Fruit fly (Drosophila melanogaster) whole organism, embryonic: ENCODE measurements around the gene Dpp10.

Experiments
- Adf1 ChIP-seq: fragments of 200-800 bp; sonication (Bioruptor generic); IDR thresholded peaks from 2 replicates; pipeline ENCODE4 v1.3.6; 2022; ENCODE audit warnings: missing biosample characterization, missing genetic modification characterization
- Bgb ChIP-seq: fragments of 200-800 bp; sonication (Bioruptor generic); IDR thresholded peaks from 2 replicates; pipeline ENCODE4 v1.3.6; 2022; ENCODE audit warnings: missing biosample characterization, missing genetic modification characterization; ENCODE audit not compliant: partially characterized antibody
- CG11085 ChIP-seq: fragments of 200-800 bp; sonication (Bioruptor generic); IDR thresholded peaks from 2 replicates; pipeline ENCODE4 v1.3.6; 2022; ENCODE audit warnings: missing biosample characterization, missing genetic modification characterization
- CG11247 ChIP-seq: fragments of 200-800 bp; sonication (Bioruptor generic); IDR thresholded peaks from 2 replicates; pipeline ENCODE4 v1.3.6; 2022; ENCODE audit warnings: missing biosample characterization, missing genetic modification characterization
- CG11504 ChIP-seq: fragments of 200-800 bp; sonication (Bioruptor generic); optimal IDR thresholded peaks from 3 replicates; lab custom pipeline; 2019; ENCODE audit warnings: missing biosample characterization, mild to moderate bottlenecking, missing genetic modification characterization, moderate library complexity
- CG12071 ChIP-seq: fragments of 200-800 bp; sonication (Bioruptor generic); optimal IDR thresholded peaks from 3 replicates; lab custom pipeline; 2018; ENCODE audit warnings: missing biosample characterization, mild to moderate bottlenecking, missing genetic modification characterization
- CG13287 ChIP-seq: fragments of 200-800 bp; sonication (Bioruptor generic); IDR thresholded peaks from 2 replicates; pipeline ENCODE4 v1.3.6; 2022; ENCODE audit warnings: missing biosample characterization, missing genetic modification characterization; ENCODE audit not compliant: partially characterized antibody
- CG13424 ChIP-seq: fragments of 200-800 bp; sonication (Bioruptor generic); optimal IDR thresholded peaks from 2 replicates; lab custom pipeline; 2019; ENCODE audit warnings: missing biosample characterization, mild to moderate bottlenecking, missing genetic modification characterization, moderate library complexity
- CG17359 ChIP-seq: fragments of 200-800 bp; sonication (Bioruptor generic); optimal IDR thresholded peaks from 3 replicates; lab custom pipeline; 2018; ENCODE audit warnings: missing biosample characterization, mild to moderate bottlenecking, missing genetic modification characterization, moderate library complexity
- CG17568 ChIP-seq: fragments of 200-800 bp; sonication (Bioruptor generic); optimal IDR thresholded peaks from 2 replicates; lab custom pipeline; 2018; ENCODE audit warnings: missing biosample characterization, mild to moderate bottlenecking, missing genetic modification characterization, moderate library complexity
- CG18262 ChIP-seq: fragments of 200-800 bp; optimal IDR thresholded peaks from 3 replicates; lab custom pipeline; 2019; ENCODE audit warnings: missing biosample characterization, mild to moderate bottlenecking, missing genetic modification characterization, moderate library complexity
- CG18619 ChIP-seq: fragments of 200-800 bp; sonication (Bioruptor generic); optimal IDR thresholded peaks from 3 replicates; lab custom pipeline; 2017; ENCODE audit warnings: missing biosample characterization, mild to moderate bottlenecking, missing genetic modification characterization
- CG32767 ChIP-seq: fragments of 200-800 bp; sonication (Bioruptor generic); IDR thresholded peaks from 2 replicates; pipeline ENCODE4 v1.3.6; 2022; ENCODE audit warnings: missing biosample characterization, missing genetic modification characterization
- CG34422 ChIP-seq: fragments of 200-800 bp; sonication (Bioruptor generic); IDR thresholded peaks from 3 replicates; pipeline ENCODE4 v1.3.6; 2022; ENCODE audit warnings: missing biosample characterization, missing genetic modification characterization
- CG42726 ChIP-seq: fragments of 200-800 bp; sonication (Bioruptor generic); IDR thresholded peaks from 2 replicates; pipeline ENCODE4 v1.3.6; 2022; ENCODE audit warnings: missing biosample characterization, missing genetic modification characterization; ENCODE audit not compliant: partially characterized antibody
- CG4360 ChIP-seq: fragments of 200-800 bp; sonication (Bioruptor generic); IDR thresholded peaks from 2 replicates; pipeline ENCODE4 v1.3.6; 2022; ENCODE audit warnings: missing biosample characterization, missing genetic modification characterization
- CG6791 ChIP-seq: fragments of 200-800 bp; sonication (Bioruptor generic); IDR thresholded peaks from 3 replicates; pipeline ENCODE4 v1.3.6; 2022; ENCODE audit warnings: missing biosample characterization, missing genetic modification characterization; ENCODE audit not compliant: partially characterized antibody
- Dll ChIP-seq: fragments of 200-800 bp; sonication (Bioruptor generic); IDR thresholded peaks from 4 replicates; pipeline ENCODE4 v1.3.6; 2022; ENCODE audit warnings: missing biosample characterization, missing genetic modification characterization; ENCODE audit not compliant: partially characterized antibody
- HLH4C ChIP-seq: fragments of 200-800 bp; sonication (Bioruptor generic); IDR thresholded peaks from 3 replicates; pipeline ENCODE4 v1.3.6; 2022; ENCODE audit warnings: missing biosample characterization, missing genetic modification characterization; ENCODE audit not compliant: partially characterized antibody
- Nf-YB ChIP-seq: fragments of 200-800 bp; sonication (Bioruptor generic); optimal IDR thresholded peaks from 3 replicates; lab custom pipeline; 2019; ENCODE audit warnings: missing biosample characterization, mild to moderate bottlenecking, missing genetic modification characterization, moderate library complexity
- Opbp ChIP-seq: fragments of 200-800 bp; sonication (Bioruptor generic); IDR thresholded peaks from 3 replicates; pipeline ENCODE4 v1.3.6; 2022; ENCODE audit warnings: missing biosample characterization, missing genetic modification characterization; ENCODE audit not compliant: partially characterized antibody
- Trl ChIP-seq, 3 experiments: fragments of >200 bp in 2 of 3; fragments of 200-800 bp in 1 of 3; sonication (Bioruptor generic) in 1 of 3; optimal IDR thresholded peaks; 2 replicates in 1 of 3; 3 replicates in 2 of 3; lab custom pipeline; 2016 to 2017; ENCODE audit warnings: missing biosample characterization in 1 of 3, missing genetic modification characterization in 1 of 3
- Usf ChIP-seq: fragments of 200-800 bp; sonication (Bioruptor generic); optimal IDR thresholded peaks from 2 replicates; lab custom pipeline; 2017; ENCODE audit warnings: missing genotype, missing biosample characterization, missing genetic modification characterization
- ash1 ChIP-seq: fragments of 200-800 bp; sonication (Bioruptor generic); optimal IDR thresholded peaks from 2 replicates; lab custom pipeline; 2018; ENCODE audit warnings: missing biosample characterization, mild to moderate bottlenecking, missing genetic modification characterization
- bbx ChIP-seq: fragments of 200-800 bp; sonication (Bioruptor generic); IDR thresholded peaks from 2 replicates; pipeline ENCODE4 v1.3.6; 2022; ENCODE audit warnings: missing biosample characterization, missing genetic modification characterization; ENCODE audit not compliant: partially characterized antibody
- cg ChIP-seq: fragments of 200-800 bp; sonication (Bioruptor generic); optimal IDR thresholded peaks from 3 replicates; lab custom pipeline; 2019; ENCODE audit warnings: missing biosample characterization, mild to moderate bottlenecking, missing genetic modification characterization, moderate library complexity
- crol ChIP-seq: fragments of 200-800 bp; sonication (Bioruptor generic); IDR thresholded peaks from 2 replicates; pipeline ENCODE4 v1.3.6; 2022; ENCODE audit warnings: missing biosample characterization, missing genetic modification characterization
- dpn ChIP-seq, 2 experiments: fragments of 200-800 bp; sonication (Bioruptor generic); optimal IDR thresholded peaks; 3 replicates each; lab custom pipeline; 2016; ENCODE audit warnings: missing biosample characterization in 2 of 2, missing genetic modification characterization in 2 of 2
- dysf ChIP-seq: fragments of 200-800 bp; sonication (Bioruptor generic); IDR thresholded peaks from 3 replicates; pipeline ENCODE4 v1.3.6; 2022; ENCODE audit warnings: missing biosample characterization, missing genetic modification characterization
- eve ChIP-seq, 2 experiments: fragments of >200 bp; optimal IDR thresholded peaks; 2 replicates each; lab custom pipeline; 2017; ENCODE audit warnings: missing biosample characterization in 2 of 2, missing genetic modification characterization in 2 of 2
- ewg ChIP-seq: fragments of 200-800 bp; sonication (Bioruptor generic); optimal IDR thresholded peaks from 3 replicates; lab custom pipeline; 2017; ENCODE audit warnings: mild to moderate bottlenecking, missing biosample characterization, missing genetic modification reagents, missing genetic modification characterization
- lov ChIP-seq, 2 experiments: fragments of 200-800 bp in 1 of 2; fragments of >200 bp in 1 of 2; sonication (Bioruptor generic) in 1 of 2; IDR thresholded peaks in 1 of 2; optimal IDR thresholded peaks in 1 of 2; 2 replicates in 1 of 2; 3 replicates in 1 of 2; pipeline versions ENCODE4 v1.3.6 to Lab custom; 2017 to 2022; ENCODE audit warnings: missing biosample characterization in 1 of 2, missing genetic modification characterization in 1 of 2
- mld ChIP-seq: fragments of 200-800 bp; sonication (Bioruptor generic); IDR thresholded peaks from 3 replicates; pipeline ENCODE4 v1.3.6; 2022; ENCODE audit warnings: missing biosample characterization, missing genetic modification characterization; ENCODE audit not compliant: partially characterized antibody
- pros ChIP-seq: fragments of 200-800 bp; sonication (Bioruptor generic); optimal IDR thresholded peaks from 3 replicates; lab custom pipeline; 2019; ENCODE audit warnings: missing biosample characterization, mild to moderate bottlenecking, missing genetic modification characterization, moderate library complexity
- sens ChIP-seq: fragments of 200-800 bp; sonication (Bioruptor generic); peaks from one replicate; lab custom pipeline; 2016; ENCODE audit warnings: missing biosample characterization, missing genetic modification characterization
- seq ChIP-seq: fragments of 200-800 bp; sonication (Bioruptor generic); IDR thresholded peaks from 2 replicates; pipeline ENCODE4 v1.3.6; 2022; ENCODE audit warnings: missing biosample characterization, missing genetic modification characterization
- sna ChIP-seq: fragments of 200-800 bp; sonication (Bioruptor generic); IDR thresholded peaks from 2 replicates; pipeline ENCODE4 v1.3.6; 2022; ENCODE audit warnings: missing biosample characterization, missing genetic modification characterization; ENCODE audit not compliant: partially characterized antibody
- sqz ChIP-seq: fragments of 200-800 bp; sonication (Bioruptor generic); optimal IDR thresholded peaks from 3 replicates; lab custom pipeline; 2018; ENCODE audit warnings: missing biosample characterization, mild to moderate bottlenecking, missing genetic modification characterization
- tin ChIP-seq: fragments of 200-800 bp; sonication (Bioruptor generic); optimal IDR thresholded peaks from 3 replicates; lab custom pipeline; 2016; ENCODE audit warnings: missing biosample characterization, missing genetic modification characterization
- tll ChIP-seq, 2 experiments: fragments of 200-800 bp in 1 of 2; fragments of >200 bp in 1 of 2; sonication (Bioruptor generic) in 1 of 2; optimal IDR thresholded peaks; 2 replicates each; lab custom pipeline; 2017 to 2019; ENCODE audit warnings: missing biosample characterization in 2 of 2, missing genetic modification characterization in 2 of 2, mild to moderate bottlenecking in 1 of 2, moderate library complexity in 1 of 2
- trem ChIP-seq: fragments of 200-800 bp; optimal IDR thresholded peaks from 3 replicates; lab custom pipeline; 2019; ENCODE audit warnings: missing biosample characterization, mild to moderate bottlenecking, missing genetic modification characterization, moderate library complexity
- ttk ChIP-seq: fragments of 200-800 bp; sonication (Bioruptor generic); IDR thresholded peaks from 2 replicates; pipeline ENCODE4 v2.1.2; 2022; ENCODE audit warnings: missing biosample characterization, missing genetic modification characterization
- unc-4 ChIP-seq: fragments of 200-800 bp; sonication (Bioruptor generic); IDR thresholded peaks from 2 replicates; pipeline ENCODE4 v1.3.6; 2022; ENCODE audit warnings: missing biosample characterization, missing genetic modification characterization; ENCODE audit not compliant: partially characterized antibody
- vvl ChIP-seq: fragments of 200-800 bp; sonication (Bioruptor generic); IDR thresholded peaks from 2 replicates; pipeline ENCODE4 v1.3.6; 2022; ENCODE audit warnings: missing biosample characterization, missing genetic modification characterization
- z ChIP-seq: fragments of 200-800 bp; sonication (Bioruptor generic); IDR thresholded peaks from 3 replicates; pipeline ENCODE4 v1.3.6; 2022; ENCODE audit warnings: missing biosample characterization, missing genetic modification characterization
- zf30C ChIP-seq: fragments of 200-800 bp; sonication (Bioruptor generic); optimal IDR thresholded peaks from 3 replicates; lab custom pipeline; 2018; ENCODE audit warnings: missing biosample characterization, mild to moderate bottlenecking, missing genetic modification characterization

Dpp10 gene

DNA sequence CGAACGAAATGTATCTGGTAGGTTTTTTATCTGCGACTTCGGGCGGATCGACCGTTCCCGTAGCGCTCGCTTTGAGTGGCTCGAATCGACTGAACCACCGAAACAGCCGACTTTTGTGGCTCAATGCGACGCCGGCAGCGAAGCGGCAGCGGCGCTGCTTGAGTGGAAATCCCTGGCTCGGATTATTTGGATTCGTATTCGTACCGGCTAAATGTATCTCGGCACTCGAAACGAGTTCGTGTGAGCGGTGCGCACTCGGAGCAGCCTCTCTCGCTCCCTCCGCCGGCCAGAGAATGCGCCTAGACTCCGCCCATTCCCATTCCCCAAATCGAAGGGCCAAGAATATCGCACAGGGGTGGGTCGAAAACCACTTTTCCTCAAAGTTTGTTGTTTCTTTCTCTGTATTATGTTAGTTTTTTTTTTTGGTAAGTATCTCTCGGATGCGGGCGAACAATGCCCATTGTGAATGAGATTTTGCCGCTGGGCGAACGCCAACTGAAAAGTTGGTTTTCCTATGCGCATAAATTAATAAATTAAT lies 64.8 kb downstream of the Dpp10 start (continued):
- TF ChIP-seq CG34422 (GFP tag; lab: Robert Waterston, UW) (peak; percentile 27; the same call in 1 of the 3 replicates), Bgb (GFP tag; lab: Robert Waterston, UW) (peak; percentile 70; the same call in 1 of the 2 replicates), dpn (GFP tag; optimal IDR thresholded peaks at IDR 0.05; lab: Kevin White, UChicago) (no peak), ttk (GFP tag; lab: Robert Waterston, UW) (peak; percentile 15; the same call in 1 of the 2 replicates), HLH4C (GFP tag; lab: Robert Waterston, UW) (peak; percentile 31; the same call in 1 of the 3 replicates), CG32767 (GFP tag; lab: Robert Waterston, UW) (0 out of 2 replicates have a peak, but pooled peaks have one; percentile 31), Nf-YB (GFP tag; lab: Kevin White, UChicago) (peak; percentile 97), cg (peak; percentile 26), CG18619 (no peak), eve (GFP tag; optimal IDR thresholded peaks at IDR 0.05; lab: Kevin White, UChicago) (no peak), sens (GFP tag; lab: Kevin White, UChicago) (peak; percentile 22), CG11504 (tag; lab: Kevin White, UChicago) (no peak), tll (GFP tag; optimal IDR thresholded peaks at IDR 0.05; lab: Kevin White, UChicago) (no peak), CG11085 (GFP tag; lab: Robert Waterston, UW) (no peak), Trl (optimal IDR thresholded peaks at IDR 0.05; lab: Kevin White, UChicago) (peak in 1 of 2 experiments; percentile 9), Trl (GFP tag; optimal IDR thresholded peaks at IDR 0.05; lab: Kevin White, UChicago) (no peak), mld (GFP tag; lab: Robert Waterston, UW) (0 out of 3 replicates have a peak, but pooled peaks have one; percentile 63), unc-4 (GFP tag; lab: Robert Waterston, UW) (peak; percentile 39; the same call in 1 of the 2 replicates), ash1 (peak; percentile 8), ewg (GFP tag; lab: Kevin White, UChicago) (peak; percentile 33), bbx (GFP tag; lab: Robert Waterston, UW) (peak; percentile 74), crol (GFP tag; lab: Robert Waterston, UW) (0 out of 2 replicates have a peak, but pooled peaks have one; percentile 7), Dll (0 out of 4 replicates have a peak, but pooled peaks have one; percentile 28), CG17568 (GFP tag; lab: Kevin White, UChicago) (peak; percentile 25), sqz (GFP tag; lab: Kevin White, UChicago) (peak; percentile 84), CG17359 (tag; lab: Kevin White, UChicago) (no peak), CG4360 (0 out of 2 replicates have a peak, but pooled peaks have one; percentile 9), zf30C (peak; percentile 64), CG6791 (GFP tag; lab: Robert Waterston, UW) (peak; percentile 44; the same call in 1 of the 3 replicates), z (GFP tag; lab: Robert Waterston, UW) (peak; percentile 100), dysf (GFP tag; lab: Robert Waterston, UW) (no peak), CG13424 (tag; lab: Kevin White, UChicago) (no peak), CG18262 (tag; lab: Kevin White, UChicago) (no peak), lov (optimal IDR thresholded peaks at IDR 0.05; lab: Kevin White, UChicago) (no peak), lov (GFP tag; IDR thresholded peaks at IDR 0.05; lab: Robert Waterston, UW) (0 out of 3 replicates have a peak, but pooled peaks have one; percentile 34), Opbp (GFP tag; lab: Robert Waterston, UW) (peak; percentile 73; the same call in 2 of the 3 replicates), CG42726 (GFP tag; lab: Robert Waterston, UW) (peak; percentile 50; the same call in 1 of the 2 replicates), CG12071 (GFP tag; lab: Kevin White, UChicago) (no peak), Adf1 (GFP tag; lab: Robert Waterston, UW) (peak; percentile 94), Usf (GFP tag; lab: Kevin White, UChicago) (no peak), CG11247 (GFP tag; lab: Robert Waterston, UW) (no peak), trem (tag; lab: Kevin White, UChicago) (peak; percentile 15), tin (GFP tag; lab: Kevin White, UChicago) (no peak), sna (peak; percentile 62; the same call in 1 of the 2 replicates), CG13287 (GFP tag; lab: Robert Waterston, UW) (peak; percentile 57), vvl (peak; percentile 66; the same call in 1 of the 2 replicates), pros (GFP tag; lab: Kevin White, UChicago) (peak; percentile 66), seq (GFP tag; lab: Robert Waterston, UW) (peak; percentile 55; the same call in 1 of the 2 replicates)
